Fruit fly (Drosophila melanogaster) whole organism, embryonic: ENCODE data around the gene CG6569.

ENCODE experiments used
- Ada2b ChIP-seq: fragments of 200-800 bp; sonication (Bioruptor generic); IDR thresholded peaks from 2 replicates; pipeline ENCODE4 v1.3.6; 2022; ENCODE audit warnings: missing biosample characterization, missing genetic modification characterization
- Awh ChIP-seq: fragments of 200-800 bp; sonication (Bioruptor generic); IDR thresholded peaks from 2 replicates; pipeline ENCODE4, ENCODE4 v1.3.6; 2022; ENCODE audit warnings: missing biosample characterization, missing genetic modification characterization
- CG10274 ChIP-seq: fragments of 200-800 bp; sonication (Bioruptor generic); optimal IDR thresholded peaks from 3 replicates; lab custom pipeline; 2017; ENCODE audit warnings: missing biosample characterization, mild to moderate bottlenecking, missing genetic modification characterization
- CG11504 ChIP-seq: fragments of 200-800 bp; sonication (Bioruptor generic); optimal IDR thresholded peaks from 3 replicates; lab custom pipeline; 2019; ENCODE audit warnings: missing biosample characterization, mild to moderate bottlenecking, missing genetic modification characterization, moderate library complexity
- CG11723 ChIP-seq: fragments of 200-800 bp; sonication (Bioruptor generic); optimal IDR thresholded peaks from 2 replicates; lab custom pipeline; 2017; ENCODE audit warnings: missing biosample characterization, mild to moderate bottlenecking, missing genetic modification characterization
- CG12071 ChIP-seq: fragments of 200-800 bp; sonication (Bioruptor generic); optimal IDR thresholded peaks from 3 replicates; lab custom pipeline; 2018; ENCODE audit warnings: missing biosample characterization, mild to moderate bottlenecking, missing genetic modification characterization
- CG12299 ChIP-seq: fragments of 200-800 bp; sonication (Bioruptor generic); optimal IDR thresholded peaks from 2 replicates; lab custom pipeline; 2018; ENCODE audit warnings: missing biosample characterization, mild to moderate bottlenecking, missing genetic modification characterization
- CG13296 ChIP-seq: fragments of 200-800 bp; sonication (Bioruptor generic); optimal IDR thresholded peaks from 3 replicates; lab custom pipeline; 2018; ENCODE audit warnings: missing biosample characterization, mild to moderate bottlenecking, missing genetic modification characterization
- CG15269 ChIP-seq: fragments of 200-800 bp; sonication (Bioruptor generic); optimal IDR thresholded peaks from 2 replicates; lab custom pipeline; 2018; ENCODE audit warnings: missing biosample characterization, mild to moderate bottlenecking, missing genetic modification characterization, moderate library complexity
- CG1602 ChIP-seq: fragments of 200-800 bp; sonication (Bioruptor generic); optimal IDR thresholded peaks from 3 replicates; lab custom pipeline; 2016; ENCODE audit warnings: missing biosample characterization, missing genetic modification characterization
- CG18262 ChIP-seq: fragments of 200-800 bp; optimal IDR thresholded peaks from 3 replicates; lab custom pipeline; 2019; ENCODE audit warnings: missing biosample characterization, mild to moderate bottlenecking, missing genetic modification characterization, moderate library complexity
- CG18599 ChIP-seq: fragments of 200-800 bp; sonication (Bioruptor generic); optimal IDR thresholded peaks from 3 replicates; lab custom pipeline; 2017; ENCODE audit warnings: missing biosample characterization, missing genetic modification characterization, mild to moderate bottlenecking, moderate library complexity, missing genetic modification reagents
- CG18619 ChIP-seq: fragments of 200-800 bp; sonication (Bioruptor generic); optimal IDR thresholded peaks from 3 replicates; lab custom pipeline; 2017; ENCODE audit warnings: missing biosample characterization, mild to moderate bottlenecking, missing genetic modification characterization
- CG2202 ChIP-seq: fragments of 200-800 bp; sonication (Bioruptor generic); optimal IDR thresholded peaks from 2 replicates; lab custom pipeline; 2018; ENCODE audit warnings: missing biosample characterization, mild to moderate bottlenecking, missing genetic modification characterization
- CG2712 ChIP-seq: fragments of 200-800 bp; optimal IDR thresholded peaks from 3 replicates; lab custom pipeline; 2019; ENCODE audit warnings: missing biosample characterization, mild to moderate bottlenecking, missing genetic modification characterization, moderate library complexity
- CG3281 ChIP-seq: fragments of 200-800 bp; sonication (Bioruptor generic); optimal IDR thresholded peaks from 3 replicates; lab custom pipeline; 2017; ENCODE audit warnings: missing biosample characterization, mild to moderate bottlenecking, missing genetic modification characterization
- CG42726 ChIP-seq: fragments of 200-800 bp; sonication (Bioruptor generic); IDR thresholded peaks from 2 replicates; pipeline ENCODE4 v1.3.6; 2022; ENCODE audit warnings: missing biosample characterization, missing genetic modification characterization; ENCODE audit not compliant: partially characterized antibody
- CG5953 ChIP-seq: fragments of 200-800 bp; sonication (Bioruptor generic); IDR thresholded peaks from 2 replicates; pipeline ENCODE4 v1.3.6; 2022; ENCODE audit warnings: missing biosample characterization, missing genetic modification characterization
- CG7786 ChIP-seq: fragments of 200-800 bp; sonication (Bioruptor generic); optimal IDR thresholded peaks from 2 replicates; lab custom pipeline; 2016; ENCODE audit warnings: missing biosample characterization, missing genetic modification characterization
- CG8359 ChIP-seq: fragments of 200-800 bp; sonication (Bioruptor generic); optimal IDR thresholded peaks from 2 replicates; lab custom pipeline; 2017; ENCODE audit warnings: missing biosample characterization, mild to moderate bottlenecking, missing genetic modification characterization, borderline replicate concordance
- CG8478 ChIP-seq: fragments of >200 bp; optimal IDR thresholded peaks from 2 replicates; lab custom pipeline; 2018
- D19A ChIP-seq: fragments of 200-800 bp; optimal IDR thresholded peaks from 3 replicates; lab custom pipeline; 2019; ENCODE audit warnings: missing biosample characterization, mild to moderate bottlenecking, missing genetic modification characterization, moderate library complexity
- D19B ChIP-seq: fragments of 200-800 bp; sonication (Bioruptor generic); optimal IDR thresholded peaks from 2 replicates; lab custom pipeline; 2017; ENCODE audit warnings: missing biosample characterization, mild to moderate bottlenecking, missing genetic modification characterization
- E2f1 ChIP-seq: fragments of 200-800 bp; sonication (Bioruptor generic); IDR thresholded peaks from 2 replicates; pipeline ENCODE4 v1.3.6; 2022; ENCODE audit warnings: missing biosample characterization, missing genetic modification characterization
- Eip74EF ChIP-seq, 2 experiments: fragments of 200-800 bp in 1 of 2; fragments of >200 bp in 1 of 2; sonication (Bioruptor generic) in 1 of 2; optimal IDR thresholded peaks; 2 replicates each; lab custom pipeline; 2017 to 2019; ENCODE audit warnings: missing biosample characterization in 2 of 2, missing genetic modification characterization in 2 of 2, mild to moderate bottlenecking in 1 of 2, moderate library complexity in 1 of 2
- HmgD ChIP-seq: fragments of 200-800 bp; sonication (Bioruptor generic); optimal IDR thresholded peaks from 3 replicates; lab custom pipeline; 2016; ENCODE audit warnings: missing biosample characterization, missing genetic modification characterization
- Hr39 ChIP-seq: fragments of >200 bp; optimal IDR thresholded peaks from 2 replicates; lab custom pipeline; 2017
- MESR4 ChIP-seq: fragments of 200-800 bp; sonication (Bioruptor generic); optimal IDR thresholded peaks from 2 replicates; lab custom pipeline; 2018; ENCODE audit warnings: missing biosample characterization, mild to moderate bottlenecking, missing genetic modification characterization, moderate library complexity
- Opbp ChIP-seq: fragments of 200-800 bp; sonication (Bioruptor generic); IDR thresholded peaks from 3 replicates; pipeline ENCODE4 v1.3.6; 2022; ENCODE audit warnings: missing biosample characterization, missing genetic modification characterization; ENCODE audit not compliant: partially characterized antibody
- Ravus ChIP-seq: fragments of 200-800 bp; sonication (Bioruptor generic); IDR thresholded peaks from 2 replicates; pipeline ENCODE4 v1.3.6; 2022; ENCODE audit warnings: missing biosample characterization, missing genetic modification characterization
- Rx ChIP-seq: fragments of 200-800 bp; sonication (Bioruptor generic); IDR thresholded peaks from 2 replicates; pipeline ENCODE4 v1.3.6; 2022; ENCODE audit warnings: missing biosample characterization, missing genetic modification characterization
- Sry-β ChIP-seq: fragments of 200-800 bp; sonication (Bioruptor generic); optimal IDR thresholded peaks from 2 replicates; lab custom pipeline; 2018; ENCODE audit warnings: missing biosample characterization, mild to moderate bottlenecking, missing genetic modification characterization, moderate library complexity
- Xbp1 ChIP-seq: fragments of 200-800 bp; sonication (Bioruptor generic); optimal IDR thresholded peaks from 3 replicates; lab custom pipeline; 2016; ENCODE audit warnings: missing biosample characterization, mild to moderate bottlenecking, missing genetic modification characterization
- caup ChIP-seq: fragments of 200-800 bp; sonication (Bioruptor generic); optimal IDR thresholded peaks from 3 replicates; lab custom pipeline; 2017; ENCODE audit warnings: missing biosample characterization, mild to moderate bottlenecking, missing genetic modification characterization, moderate library complexity; ENCODE audit not compliant: severe bottlenecking
- chinmo ChIP-seq: fragments of 200-800 bp; sonication (Bioruptor generic); IDR thresholded peaks from 4 replicates; pipeline ENCODE4 v1.3.6; 2022; ENCODE audit warnings: missing biosample characterization, missing genetic modification characterization; ENCODE audit not compliant: partially characterized antibody
- chn ChIP-seq: fragments of 200-800 bp; sonication (Bioruptor generic); optimal IDR thresholded peaks from 2 replicates; lab custom pipeline; 2016; ENCODE audit warnings: missing biosample characterization, missing genetic modification characterization
- dmrt11E ChIP-seq: fragments of 200-800 bp; sonication (Bioruptor generic); optimal IDR thresholded peaks from 3 replicates; lab custom pipeline; 2018; ENCODE audit warnings: missing biosample characterization, mild to moderate bottlenecking, missing genetic modification characterization, moderate library complexity
- dmrt99B ChIP-seq: fragments of 200-800 bp; sonication (Bioruptor generic); optimal IDR thresholded peaks from 2 replicates; lab custom pipeline; 2018; ENCODE audit warnings: missing biosample characterization, mild to moderate bottlenecking, missing genetic modification characterization, moderate library complexity
- ems ChIP-seq: fragments of 200-800 bp; sonication (Bioruptor generic); optimal IDR thresholded peaks from 3 replicates; lab custom pipeline; 2016; ENCODE audit warnings: missing biosample characterization, missing genetic modification characterization
- fd96Cb ChIP-seq: fragments of 200-800 bp; sonication (Bioruptor generic); optimal IDR thresholded peaks from 2 replicates; lab custom pipeline; 2018; ENCODE audit warnings: missing biosample characterization, mild to moderate bottlenecking, missing genetic modification characterization, moderate library complexity
- gce ChIP-seq: fragments of 200-800 bp; sonication (Bioruptor generic); IDR thresholded peaks from 3 replicates; pipeline ENCODE4 v1.3.6; 2022; ENCODE audit warnings: missing biosample characterization, missing genetic modification characterization
- gsb ChIP-seq: fragments of 200-800 bp; sonication (Bioruptor generic); IDR thresholded peaks from 2 replicates; pipeline ENCODE4 v1.3.6; 2022; ENCODE audit warnings: missing biosample characterization, missing genetic modification characterization
- ham ChIP-seq: fragments of 200-800 bp; sonication (Bioruptor generic); IDR thresholded peaks from 2 replicates; pipeline ENCODE4 v1.3.6; 2022; ENCODE audit warnings: missing biosample characterization, missing genetic modification characterization
- hkb ChIP-seq, 2 experiments: fragments of 200-800 bp in 1 of 2; fragments of >200 bp in 1 of 2; sonication (Bioruptor generic) in 1 of 2; IDR thresholded peaks in 1 of 2; optimal IDR thresholded peaks in 1 of 2; 2 replicates each; pipeline versions ENCODE4 v1.3.6 to Lab custom; 2017 to 2022; ENCODE audit warnings: missing biosample characterization in 1 of 2, missing genetic modification characterization in 1 of 2
- ranshi ChIP-seq: fragments of 200-800 bp; sonication (Bioruptor generic); IDR thresholded peaks from 2 replicates; pipeline ENCODE4 v1.3.6; 2022; ENCODE audit warnings: missing biosample characterization, missing genetic modification characterization
- sisA ChIP-seq: fragments of 200-800 bp; sonication (Bioruptor generic); IDR thresholded peaks from 2 replicates; pipeline ENCODE4 v1.3.6; 2022; ENCODE audit warnings: missing biosample characterization, missing genetic modification characterization
- stc ChIP-seq: fragments of 200-800 bp; sonication (Bioruptor generic); IDR thresholded peaks from 2 replicates; pipeline ENCODE4 v1.3.6; 2022; ENCODE audit warnings: missing biosample characterization, missing genetic modification characterization
- tap ChIP-seq: fragments of 200-800 bp; optimal IDR thresholded peaks from 3 replicates; lab custom pipeline; 2019; ENCODE audit warnings: missing biosample characterization, mild to moderate bottlenecking, missing genetic modification characterization, moderate library complexity

Gene CG6569

DNA sequence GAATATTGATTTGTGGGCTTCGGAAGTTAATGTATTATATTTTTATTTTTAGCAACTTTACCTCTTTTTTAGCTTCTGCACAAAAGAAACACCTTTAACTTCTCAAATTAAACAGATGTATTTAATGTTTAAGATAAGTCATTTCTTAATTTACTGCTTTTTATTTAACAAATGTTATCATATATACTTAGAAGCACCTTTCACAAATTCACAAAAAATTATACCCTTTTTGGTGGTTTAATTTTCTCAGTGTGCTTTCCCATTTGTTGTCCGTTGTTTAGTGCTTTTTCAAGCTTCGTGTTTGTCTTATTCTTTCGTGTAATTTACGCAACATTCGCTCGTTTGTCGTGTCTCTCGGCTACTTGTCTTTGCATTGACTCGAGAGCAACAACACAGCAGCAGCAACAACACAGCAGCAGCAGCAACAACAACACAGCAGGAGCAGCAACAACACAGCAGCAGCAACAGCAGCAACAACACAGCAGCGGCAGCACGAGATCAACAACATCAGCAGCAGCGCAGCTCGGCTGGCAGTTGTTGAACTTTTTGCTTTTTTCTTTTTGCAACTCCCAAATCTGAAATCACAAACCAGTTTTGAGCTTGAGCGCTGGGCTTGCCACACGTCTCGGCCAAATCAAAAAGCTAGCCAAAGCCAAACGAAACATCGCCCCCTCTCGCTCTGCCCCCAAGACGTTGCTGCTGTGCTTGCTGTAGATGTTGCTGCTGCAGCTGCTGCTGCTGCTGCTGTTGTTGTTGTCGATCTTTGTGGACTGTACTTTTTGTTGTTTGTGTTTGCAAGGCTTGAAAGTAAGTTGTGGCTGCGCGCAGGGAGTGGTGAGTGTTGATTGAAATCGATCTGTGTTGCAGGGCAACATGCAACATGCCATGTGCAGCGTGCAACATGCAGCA lies 30.4 kb downstream of the CG6569 start (continued):
- TF ChIP-seq dmrt11E, result no peak
- TF ChIP-seq Eip74EF (GFP tag; optimal IDR thresholded peaks at IDR 0.05; lab: Kevin White, UChicago), result no peak
- no peak for TF ChIP-seq Sry-β (GFP tag; lab: Kevin White, UChicago)
- TF ChIP-seq CG2202 (tag; lab: Kevin White, UChicago), result no peak
- peak; percentile 57 for TF ChIP-seq CG18599 (GFP tag; lab: Kevin White, UChicago)
- no peak for TF ChIP-seq CG12071 (GFP tag; lab: Kevin White, UChicago)
- peak; percentile 86 for TF ChIP-seq dmrt99B (tag; lab: Kevin White, UChicago)
- TF ChIP-seq Xbp1 (GFP tag; lab: Kevin White, UChicago), result no peak
- TF ChIP-seq CG1602 (GFP tag; lab: Kevin White, UChicago), result no peak
- TF ChIP-seq Ada2b (GFP tag; lab: Robert Waterston, UW), result peak; percentile 54
- TF ChIP-seq CG18262, result peak; percentile 9
- TF ChIP-seq CG11723, result no peak
- TF ChIP-seq stc (GFP tag; lab: Robert Waterston, UW), result peak; percentile 56; the same call in 1 of the 2 replicates
- peak; percentile 73 for TF ChIP-seq tap
- TF ChIP-seq CG7786 (GFP tag; lab: Kevin White, UChicago), result no peak
- no peak for TF ChIP-seq CG15269 (tag; lab: Kevin White, UChicago)
- peak; percentile 41 for TF ChIP-seq CG3281 (GFP tag; lab: Kevin White, UChicago)
- TF ChIP-seq chinmo (GFP tag; lab: Robert Waterston, UW), result peak; percentile 77; the same call in 3 of the 4 replicates
- peak; percentile 25; the same call in 1 of the 2 replicates for TF ChIP-seq Rx (GFP tag; lab: Robert Waterston, UW)
- no peak for TF ChIP-seq CG8478
- no peak for TF ChIP-seq D19B (GFP tag; lab: Kevin White, UChicago)
- no peak for TF ChIP-seq CG42726 (GFP tag; lab: Robert Waterston, UW)
- TF ChIP-seq fd96Cb (tag; lab: Kevin White, UChicago), result peak; percentile 67
- TF ChIP-seq caup (GFP tag; lab: Kevin White, UChicago), result peak; percentile 8
- TF ChIP-seq Ravus (GFP tag; lab: Robert Waterston, UW), result peak; percentile 7; the same call in 1 of the 2 replicates
- no peak for TF ChIP-seq CG12299
- no peak for TF ChIP-seq CG10274 (GFP tag; lab: Kevin White, UChicago)
- peak; percentile 65 for TF ChIP-seq E2f1
- peak; percentile 47 for TF ChIP-seq sisA (GFP tag; lab: Robert Waterston, UW)
- TF ChIP-seq ham (GFP tag; lab: Robert Waterston, UW), result no peak
- TF ChIP-seq gce (GFP tag; lab: Robert Waterston, UW), result no peak
- no peak for TF ChIP-seq CG5953
- TF ChIP-seq D19A (tag; lab: Kevin White, UChicago), result peak; percentile 33
- TF ChIP-seq CG18619 (GFP tag; lab: Kevin White, UChicago), result no peak
- TF ChIP-seq gsb, result no peak
- TF ChIP-seq CG2712 (tag; lab: Kevin White, UChicago), result peak; percentile 34
- peak; percentile 23 for TF ChIP-seq CG13296 (GFP tag; lab: Kevin White, UChicago)
- TF ChIP-seq ems, result peak; percentile 1
- TF ChIP-seq ranshi (GFP tag; lab: Robert Waterston, UW), result peak; percentile 55; the same call in 1 of the 2 replicates
- TF ChIP-seq hkb (optimal IDR thresholded peaks at IDR 0.05; lab: Kevin White, UChicago), result no peak
- TF ChIP-seq hkb (GFP tag; IDR thresholded peaks at IDR 0.05; lab: Robert Waterston, UW), result no peak
- no peak for TF ChIP-seq chn (GFP tag; lab: Kevin White, UChicago)
- no peak for TF ChIP-seq Opbp (GFP tag; lab: Robert Waterston, UW)
- no peak for TF ChIP-seq Hr39
- TF ChIP-seq CG11504 (tag; lab: Kevin White, UChicago), result peak; percentile 82
- no peak for TF ChIP-seq CG8359 (GFP tag; lab: Kevin White, UChicago)
- no peak; the same call in 1 of the 2 replicates for TF ChIP-seq Awh (GFP tag; lab: Robert Waterston, UW)
- TF ChIP-seq MESR4, result no peak
- TF ChIP-seq HmgD, result no peak
